Fruit fly (Drosophila melanogaster): ENCODE measurements around the gene Cpr31A.

Gene Cpr31A

dm6 chr2L:10009293-10009695 lies 44.7 kb upstream of the Cpr31A start, which contains the start of gene Trp1 (continued):
- TF ChIP-seq CG34406 (GFP tag; optimal IDR thresholded peaks at IDR 0.05): no peak
- no peak for TF ChIP-seq CG11294 (GFP tag; IDR thresholded peaks at IDR 0.05)
- no peak for TF ChIP-seq Hr39 (GFP tag; optimal IDR thresholded peaks at IDR 0.05)
- TF ChIP-seq svp (GFP tag): no peak
- no peak for TF ChIP-seq dsx (GFP tag; optimal IDR thresholded peaks at IDR 0.05; ENCODE audit: poor library complexity, severe bottlenecking)
- TF ChIP-seq CG16779 (tag; optimal IDR thresholded peaks at IDR 0.05): no peak
- TF ChIP-seq fd85E (GFP tag; optimal IDR thresholded peaks at IDR 0.05): no peak
- TF ChIP-seq CG6276 (GFP tag; optimal IDR thresholded peaks at IDR 0.05): peak; percentile 64
- peak; percentile 64; the same call in 1 of the 3 replicates for TF ChIP-seq CG6163 (GFP tag; IDR thresholded peaks at IDR 0.05)
- TF ChIP-seq CG11902 (GFP tag; optimal IDR thresholded peaks at IDR 0.05): no peak
- no peak for TF ChIP-seq acj6 (GFP tag; optimal IDR thresholded peaks at IDR 0.05)
- TF ChIP-seq CG15336 (GFP tag; IDR thresholded peaks at IDR 0.05): peak; percentile 46

dm6 chr2L:10009800-10010658 lies 44.0 kb upstream of the Cpr31A start:
- TF ChIP-seq fd85E (GFP tag; optimal IDR thresholded peaks at IDR 0.05): peak; percentile 98
- TF ChIP-seq Eip78C (GFP tag): peak; percentile 100
- TF ChIP-seq CG10669 (GFP tag; optimal IDR thresholded peaks at IDR 0.05): peak; percentile 99
- TF ChIP-seq CG11762 (GFP tag; optimal IDR thresholded peaks at IDR 0.05; ENCODE audit: insufficient read depth): peak; percentile 99
- peak; percentile 99 for TF ChIP-seq CG34406 (GFP tag; optimal IDR thresholded peaks at IDR 0.05)
- peak; percentile 99 for TF ChIP-seq Ets96B (tag; optimal IDR thresholded peaks at IDR 0.05)
- TF ChIP-seq Ets21C (GFP tag; optimal IDR thresholded peaks at IDR 0.05): peak; percentile 99
- TF ChIP-seq CG8319 (GFP tag; optimal IDR thresholded peaks at IDR 0.05): peak; percentile 99
- peak; percentile 90 for TF ChIP-seq Hr38 (GFP tag; optimal IDR thresholded peaks at IDR 0.05)
- peak; percentile 99 for TF ChIP-seq spab (GFP tag; optimal IDR thresholded peaks at IDR 0.05)
- peak; percentile 98 to 99 for TF ChIP-seq ss (GFP tag; optimal IDR thresholded peaks at IDR 0.05)
- TF ChIP-seq Eip93F (GFP tag; optimal IDR thresholded peaks at IDR 0.05): peak; percentile 97
- peak; percentile 99 for TF ChIP-seq achi (GFP tag; optimal IDR thresholded peaks at IDR 0.05)
- peak; percentile 100 for TF ChIP-seq cyc (GFP tag; optimal IDR thresholded peaks at IDR 0.05)
- peak; percentile 97 for TF ChIP-seq CG6276 (GFP tag; optimal IDR thresholded peaks at IDR 0.05)
- peak; percentile 96 for TF ChIP-seq Blimp-1 (GFP tag; optimal IDR thresholded peaks at IDR 0.05)
- TF ChIP-seq Hr39 (GFP tag; optimal IDR thresholded peaks at IDR 0.05): peak; percentile 100
- peak; percentile 100 for TF ChIP-seq Sox14 (GFP tag; optimal IDR thresholded peaks at IDR 0.05)
- TF ChIP-seq Gug (GFP tag; IDR thresholded peaks at IDR 0.05): peak; percentile 99
- TF ChIP-seq topi (GFP tag; optimal IDR thresholded peaks at IDR 0.05): peak; percentile 99
- peak; percentile 98 for TF ChIP-seq dac (GFP tag; optimal IDR thresholded peaks at IDR 0.05)
- peak; percentile 99 for TF ChIP-seq Hr4 (GFP tag; optimal IDR thresholded peaks at IDR 0.05)
- TF ChIP-seq CG10631 (GFP tag; optimal IDR thresholded peaks at IDR 0.05): peak; percentile 99
- peak; percentile 98 for TF ChIP-seq dsx (GFP tag; optimal IDR thresholded peaks at IDR 0.05; ENCODE audit: poor library complexity, severe bottlenecking)
- peak; percentile 100 for TF ChIP-seq CG31627 (GFP tag; optimal IDR thresholded peaks at IDR 0.05)
- peak; percentile 98 for TF ChIP-seq CG8119 (GFP tag; IDR thresholded peaks at IDR 0.05)
- peak; percentile 99 for TF ChIP-seq pdm3 (GFP tag; optimal IDR thresholded peaks at IDR 0.05)
- peak; percentile 100 for TF ChIP-seq lz (GFP tag; optimal IDR thresholded peaks at IDR 0.05)
- peak; percentile 99 for TF ChIP-seq CG3032 (tag; optimal IDR thresholded peaks at IDR 0.05)
- peak; percentile 100 for TF ChIP-seq CG6163 (GFP tag; IDR thresholded peaks at IDR 0.05)
- peak; percentile 100 for TF ChIP-seq esn (GFP tag; optimal IDR thresholded peaks at IDR 0.05)
- TF ChIP-seq CG11294 (GFP tag; IDR thresholded peaks at IDR 0.05): peak; percentile 99
- peak; percentile 99 for TF ChIP-seq OdsH (GFP tag; optimal IDR thresholded peaks at IDR 0.05)
- peak; percentile 98 for TF ChIP-seq CG16779 (tag; optimal IDR thresholded peaks at IDR 0.05)
- TF ChIP-seq Sox102F (GFP tag; optimal IDR thresholded peaks at IDR 0.05): peak; percentile 99
- peak; percentile 99 for TF ChIP-seq Lpt (GFP tag; optimal IDR thresholded peaks at IDR 0.05)
- TF ChIP-seq Sox15 (GFP tag; optimal IDR thresholded peaks at IDR 0.05): peak; percentile 99
- peak; percentile 99 for TF ChIP-seq fd59A (GFP tag; optimal IDR thresholded peaks at IDR 0.05)
- peak; percentile 99 for TF ChIP-seq Smox (GFP tag; optimal IDR thresholded peaks at IDR 0.05)
- peak; percentile 100 for TF ChIP-seq CG7368 (GFP tag; optimal IDR thresholded peaks at IDR 0.05)
- TF ChIP-seq Eip75B (GFP tag; optimal IDR thresholded peaks at IDR 0.05): peak; percentile 100
- peak; percentile 100 for TF ChIP-seq acj6 (GFP tag; optimal IDR thresholded peaks at IDR 0.05)
- TF ChIP-seq CG1621 (tag; optimal IDR thresholded peaks at IDR 0.05): peak; percentile 99
- TF ChIP-seq CG15336 (GFP tag; IDR thresholded peaks at IDR 0.05): peak; percentile 98

Measured in whole organism, prepupa.